Fruit fly (Drosophila melanogaster): ENCODE measurements around the gene CG33271.

Gene CG33271

dm6 chr3L:11552996-11553671, 24.2 kb downstream of the CG33271 start (continued):
- TF ChIP-seq Dek (tag; optimal IDR thresholded peaks at IDR 0.05), result peak; percentile 21
- peak; percentile 48 for TF ChIP-seq CG6765 (GFP tag; optimal IDR thresholded peaks at IDR 0.05)
- no peak for TF ChIP-seq maf-S (GFP tag; optimal IDR thresholded peaks at IDR 0.05)
- no peak for TF ChIP-seq chn (GFP tag; optimal IDR thresholded peaks at IDR 0.05)
- no peak for TF ChIP-seq CG18764 (GFP tag; optimal IDR thresholded peaks at IDR 0.05)
- no peak for TF ChIP-seq CG9876 (GFP tag; optimal IDR thresholded peaks at IDR 0.05)
- no peak for TF ChIP-seq ab (GFP tag; optimal IDR thresholded peaks at IDR 0.05)
- peak; percentile 93 for TF ChIP-seq CG8478 (optimal IDR thresholded peaks at IDR 0.05)
- TF ChIP-seq crp (GFP tag; optimal IDR thresholded peaks at IDR 0.05), result peak; percentile 79 to 97
- TF ChIP-seq Aef1 (GFP tag; IDR thresholded peaks at IDR 0.05), result peak; percentile 70
- TF ChIP-seq CG11093 (GFP tag; IDR thresholded peaks at IDR 0.05), result no peak
- TF ChIP-seq Sox102F (GFP tag; optimal IDR thresholded peaks at IDR 0.05), result no peak
- TF ChIP-seq ewg (GFP tag; optimal IDR thresholded peaks at IDR 0.05), result no peak
- TF ChIP-seq vfl (GFP tag; optimal IDR thresholded peaks at IDR 0.05), result peak; percentile 29
- TF ChIP-seq Adf1 (GFP tag; IDR thresholded peaks at IDR 0.05), result peak; percentile 84
- peak; percentile 32; the same call in 1 of the 2 replicates for TF ChIP-seq CG32767 (GFP tag; IDR thresholded peaks at IDR 0.05)
- TF ChIP-seq H15 (GFP tag; IDR thresholded peaks at IDR 0.05), result no peak
- peak; percentile 29; the same call in 1 of the 2 replicates for TF ChIP-seq slbo (GFP tag; IDR thresholded peaks at IDR 0.05)
- peak; percentile 43; the same call in 1 of the 2 replicates for TF ChIP-seq Bgb (GFP tag; IDR thresholded peaks at IDR 0.05; ENCODE audit: partially characterized antibody)
- peak; percentile 6 for TF ChIP-seq fd64A (GFP tag; optimal IDR thresholded peaks at IDR 0.05)
- TF ChIP-seq bbx (GFP tag; IDR thresholded peaks at IDR 0.05; ENCODE audit: partially characterized antibody), result peak; percentile 52; the same call in 1 of the 2 replicates
- peak; percentile 39 for TF ChIP-seq oc (tag; optimal IDR thresholded peaks at IDR 0.05)
- no peak for TF ChIP-seq CG10274 (GFP tag; optimal IDR thresholded peaks at IDR 0.05)
- TF ChIP-seq CG10431 (GFP tag; optimal IDR thresholded peaks at IDR 0.05), result no peak
- peak; percentile 20 for TF ChIP-seq HmgD (GFP tag; optimal IDR thresholded peaks at IDR 0.05)
- TF ChIP-seq CG3847 (GFP tag; IDR thresholded peaks at IDR 0.05), result no peak
- TF ChIP-seq Eip74EF (GFP tag; optimal IDR thresholded peaks at IDR 0.05), result peak in 1 of 2 experiments; percentile 67
- TF ChIP-seq CG4360 (GFP tag; IDR thresholded peaks at IDR 0.05), result peak; percentile 98
- no peak for TF ChIP-seq peb (GFP tag; IDR thresholded peaks at IDR 0.05)
- TF ChIP-seq Pdp1 (GFP tag; optimal IDR thresholded peaks at IDR 0.05), result no peak
- peak; percentile 49 for TF ChIP-seq CG18599 (GFP tag; optimal IDR thresholded peaks at IDR 0.05)
- no peak for TF ChIP-seq ssp (GFP tag; IDR thresholded peaks at IDR 0.05)
- TF ChIP-seq seq (GFP tag; IDR thresholded peaks at IDR 0.05), result no peak
- no peak for TF ChIP-seq Awh (GFP tag; IDR thresholded peaks at IDR 0.05)
- 0 out of 2 replicates have a peak, but pooled peaks have one; percentile 15 for TF ChIP-seq wdn (GFP tag; IDR thresholded peaks at IDR 0.05)
- TF ChIP-seq CG6854 (GFP tag; optimal IDR thresholded peaks at IDR 0.05), result peak; percentile 29
- TF ChIP-seq CG11456 (GFP tag; IDR thresholded peaks at IDR 0.05), result peak; percentile 56; the same call in 2 of the 3 replicates
- TF ChIP-seq cg (GFP tag; optimal IDR thresholded peaks at IDR 0.05), result peak; percentile 100
- TF ChIP-seq CG3838 (GFP tag; optimal IDR thresholded peaks at IDR 0.05), result peak; percentile 71
- no peak for TF ChIP-seq CG9437 (GFP tag; optimal IDR thresholded peaks at IDR 0.05)
- TF ChIP-seq CG10366 (GFP tag; IDR thresholded peaks at IDR 0.05), result no peak
- no peak for TF ChIP-seq CG31224 (GFP tag; IDR thresholded peaks at IDR 0.05)
- TF ChIP-seq otp (GFP tag; IDR thresholded peaks at IDR 0.05), result peak; percentile 29; the same call in 1 of the 3 replicates
- no peak for TF ChIP-seq disco-r (GFP tag; optimal IDR thresholded peaks at IDR 0.05)
- peak; percentile 77 for TF ChIP-seq chm (GFP tag; IDR thresholded peaks at IDR 0.05)
- TF ChIP-seq lov (optimal IDR thresholded peaks at IDR 0.05), result no peak
- peak; percentile 68; the same call in 1 of the 3 replicates for TF ChIP-seq lov (GFP tag; IDR thresholded peaks at IDR 0.05)
- TF ChIP-seq Hr3 (GFP tag; optimal IDR thresholded peaks at IDR 0.05), result no peak
- peak; percentile 22 for TF ChIP-seq CG6254 (GFP tag; optimal IDR thresholded peaks at IDR 0.05)
- TF ChIP-seq CrebB (tag; optimal IDR thresholded peaks at IDR 0.05), result peak; percentile 57

Measured in whole organism, embryonic.